Worm (Caenorhabditis elegans) whole organism, late embryonic: Measurements from ENCODE around the gene F09C6.14.

ENCODE experiments used
- C08G9.2 ChIP-seq: sonication (generic microtip); optimal IDR thresholded peaks from 2 replicates; lab custom pipeline; 2016; ENCODE audit warnings: mild to moderate bottlenecking, missing genetic modification characterization, moderate library complexity, missing compliant biosample characterization
- C38D4.7 ChIP-seq: fragments of 200-800 bp; sonication (Bioruptor generic); optimal IDR thresholded peaks from 2 replicates; lab custom pipeline; 2018; ENCODE audit warnings: mild to moderate bottlenecking, missing genetic modification characterization, moderate library complexity, missing compliant biosample characterization
- K02D7.2 ChIP-seq: sonication (generic microtip); optimal IDR thresholded peaks from 2 replicates; lab custom pipeline; 2017; ENCODE audit warnings: mild to moderate bottlenecking, missing genetic modification characterization, missing compliant biosample characterization
- T23F11.4 ChIP-seq: fragments of 200-800 bp; sonication (Bioruptor generic); optimal IDR thresholded peaks from 2 replicates; lab custom pipeline; 2018; ENCODE audit warnings: mild to moderate bottlenecking, missing genetic modification characterization, missing compliant biosample characterization
- ahr-1 ChIP-seq: sonication (generic microtip); optimal IDR thresholded peaks from 2 replicates; lab custom pipeline; 2016; ENCODE audit warnings: missing genetic modification characterization, missing compliant biosample characterization
- ama-1 ChIP-seq: fragments of 150-350 bp; optimal IDR thresholded peaks from 2 replicates; lab custom pipeline; 2014
- ceh-18 ChIP-seq: sonication (generic microtip); optimal IDR thresholded peaks from 2 replicates; lab custom pipeline; 2016; ENCODE audit warnings: missing genetic modification characterization, missing compliant biosample characterization
- ceh-19 ChIP-seq: fragments of 200-800 bp; sonication (Bioruptor generic); optimal IDR thresholded peaks from 2 replicates; lab custom pipeline; 2018; ENCODE audit warnings: mild to moderate bottlenecking, missing genetic modification characterization, missing compliant biosample characterization
- ceh-2 ChIP-seq: sonication (generic microtip); optimal IDR thresholded peaks from 2 replicates; lab custom pipeline; 2016; ENCODE audit warnings: missing genotype, missing genetic modification characterization, missing compliant biosample characterization
- ceh-22 ChIP-seq: sonication (generic microtip); optimal IDR thresholded peaks from 2 replicates; lab custom pipeline; 2017; ENCODE audit warnings: missing biosample characterization, missing genetic modification characterization
- ceh-30 ChIP-seq: fragments of 150-350 bp; optimal IDR thresholded peaks from 2 replicates; lab custom pipeline; 2014; ENCODE audit warnings: missing biosample characterization, missing genetic modification characterization
- ceh-31 ChIP-seq: sonication (generic microtip); optimal IDR thresholded peaks from 2 replicates; lab custom pipeline; 2016; ENCODE audit warnings: missing genetic modification characterization, missing compliant biosample characterization
- ceh-45 ChIP-seq: fragments of 200-800 bp; sonication (Bioruptor generic); IDR thresholded peaks from 2 replicates; pipeline ENCODE4 v1.3.6; 2022; ENCODE audit warnings: missing genetic modification reagents, missing genetic modification characterization, missing compliant biosample characterization
- ceh-6 ChIP-seq: fragments of 200-800 bp; sonication (Bioruptor generic); optimal IDR thresholded peaks from 2 replicates; lab custom pipeline; 2018; ENCODE audit warnings: mild to moderate bottlenecking, missing genetic modification characterization, missing compliant biosample characterization
- che-1 ChIP-seq: sonication (generic microtip); optimal IDR thresholded peaks from 2 replicates; lab custom pipeline; 2016; ENCODE audit warnings: mild to moderate bottlenecking, missing genetic modification characterization, missing compliant biosample characterization
- dve-1 ChIP-seq: sonication (generic microtip); optimal IDR thresholded peaks from 2 replicates; lab custom pipeline; 2017; ENCODE audit warnings: antibody characterized with exemption, mild to moderate bottlenecking, missing genetic modification characterization, missing compliant biosample characterization
- ets-4 ChIP-seq: sonication (generic microtip); optimal IDR thresholded peaks from 2 replicates; lab custom pipeline; 2016; ENCODE audit warnings: missing genetic modification characterization, missing compliant biosample characterization
- eyg-1 ChIP-seq: sonication (generic microtip); optimal IDR thresholded peaks from 2 replicates; lab custom pipeline; 2016; ENCODE audit warnings: missing genotype, missing genetic modification characterization, missing compliant biosample characterization
- fax-1 ChIP-seq: sonication (generic microtip); optimal IDR thresholded peaks from 2 replicates; lab custom pipeline; 2016; ENCODE audit warnings: missing genotype, missing genetic modification characterization, missing compliant biosample characterization
- gmeb-2 ChIP-seq: sonication (generic microtip); optimal IDR thresholded peaks from 2 replicates; lab custom pipeline; 2016; ENCODE audit warnings: missing genetic modification characterization, inconsistent platforms, missing compliant biosample characterization
- hlh-30 ChIP-seq: sonication (generic microtip); optimal IDR thresholded peaks from 2 replicates; lab custom pipeline; 2017; ENCODE audit warnings: antibody characterized with exemption, missing genetic modification characterization, missing compliant biosample characterization; ENCODE audit not compliant: insufficient read depth
- hlh-6 ChIP-seq: sonication (generic microtip); optimal IDR thresholded peaks from 2 replicates; lab custom pipeline; 2016; ENCODE audit warnings: missing genotype, missing genetic modification characterization, missing compliant biosample characterization
- hlh-8 ChIP-seq: sonication (generic microtip); optimal IDR thresholded peaks from 2 replicates; lab custom pipeline; 2016; ENCODE audit warnings: missing genotype, missing genetic modification characterization, missing compliant biosample characterization
- lin-11 ChIP-seq: fragments of 200-800 bp; sonication (Bioruptor generic); optimal IDR thresholded peaks from 2 replicates; lab custom pipeline; 2018; ENCODE audit warnings: mild to moderate bottlenecking, missing genetic modification characterization, missing compliant biosample characterization
- madf-2 ChIP-seq: sonication (generic microtip); optimal IDR thresholded peaks from 2 replicates; lab custom pipeline; 2017; ENCODE audit warnings: missing genetic modification characterization, missing compliant biosample characterization
- mec-3 ChIP-seq: sonication (generic microtip); optimal IDR thresholded peaks from 2 replicates; lab custom pipeline; 2016; ENCODE audit warnings: borderline replicate concordance, missing genetic modification characterization, missing compliant biosample characterization
- nfya-1 ChIP-seq: sonication (generic microtip); optimal IDR thresholded peaks from 2 replicates; lab custom pipeline; 2017; ENCODE audit warnings: missing genetic modification characterization, mild to moderate bottlenecking, missing compliant biosample characterization, antibody characterized with exemption, moderate library complexity
- nhr-11 ChIP-seq: fragments of 150-350 bp; optimal IDR thresholded peaks from 2 replicates; lab custom pipeline; 2014; ENCODE audit warnings: missing biosample characterization, missing genetic modification characterization
- nhr-232 ChIP-seq: sonication (generic microtip); optimal IDR thresholded peaks from 2 replicates; lab custom pipeline; 2016; ENCODE audit warnings: missing genetic modification characterization, missing compliant biosample characterization
- odd-2 ChIP-seq: sonication (generic microtip); optimal IDR thresholded peaks from 2 replicates; lab custom pipeline; 2017; ENCODE audit warnings: antibody characterized with exemption, mild to moderate bottlenecking, missing genetic modification characterization, missing compliant biosample characterization
- pag-3 ChIP-seq: sonication (generic microtip); optimal IDR thresholded peaks from 2 replicates; lab custom pipeline; 2016; ENCODE audit warnings: missing compliant biosample characterization, missing genetic modification characterization, borderline replicate concordance
- pax-1 ChIP-seq: fragments of 150-350 bp; optimal IDR thresholded peaks from 2 replicates; lab custom pipeline; 2014; ENCODE audit warnings: missing biosample characterization, missing genetic modification characterization
- pha-4 ChIP-seq: fragments of 150-350 bp; optimal IDR thresholded peaks from 2 replicates; lab custom pipeline; 2018; ENCODE audit warnings: missing biosample characterization, missing genetic modification reagents, missing genetic modification characterization
- rnt-1 ChIP-seq: sonication (generic microtip); optimal IDR thresholded peaks from 2 replicates; lab custom pipeline; 2016; ENCODE audit warnings: missing genetic modification characterization, missing compliant biosample characterization
- sdc-2 ChIP-seq: sonication (generic microtip); optimal IDR thresholded peaks from 2 replicates; lab custom pipeline; 2016; ENCODE audit warnings: missing genotype, missing genetic modification characterization, missing compliant biosample characterization
- tbx-2 ChIP-seq: sonication (generic microtip); optimal IDR thresholded peaks from 2 replicates; lab custom pipeline; 2016; ENCODE audit warnings: missing genetic modification characterization, missing compliant biosample characterization
- tbx-7 ChIP-seq: sonication (generic microtip); optimal IDR thresholded peaks from 2 replicates; lab custom pipeline; 2016; ENCODE audit warnings: missing genotype, missing genetic modification characterization, missing compliant biosample characterization
- ttx-3 ChIP-seq: sonication (generic microtip); optimal IDR thresholded peaks from 2 replicates; lab custom pipeline; 2016; ENCODE audit warnings: missing genetic modification reagents, missing genetic modification characterization, missing compliant biosample characterization
- unc-3 ChIP-seq, 2 experiments: fragments of 200-800 bp in 1 of 2; sonication (Bioruptor generic) in 1 of 2; sonication (generic microtip) in 1 of 2; conservative IDR thresholded peaks in 1 of 2; optimal IDR thresholded peaks in 1 of 2; 2 replicates each; pipeline versions ENCODE4 v1.3.6 to Lab custom; 2016 to 2022; ENCODE audit warnings: missing compliant biosample characterization in 2 of 2, missing genetic modification characterization in 2 of 2, missing genetic modification reagents in 1 of 2
- unc-86 ChIP-seq: sonication (generic microtip); optimal IDR thresholded peaks from 2 replicates; lab custom pipeline; 2016; ENCODE audit warnings: missing genetic modification characterization, missing compliant biosample characterization
- zip-5 ChIP-seq: sonication (generic microtip); optimal IDR thresholded peaks from 2 replicates; lab custom pipeline; 2016; ENCODE audit warnings: missing genetic modification characterization, missing compliant biosample characterization

The F09C6.14 gene

DNA sequence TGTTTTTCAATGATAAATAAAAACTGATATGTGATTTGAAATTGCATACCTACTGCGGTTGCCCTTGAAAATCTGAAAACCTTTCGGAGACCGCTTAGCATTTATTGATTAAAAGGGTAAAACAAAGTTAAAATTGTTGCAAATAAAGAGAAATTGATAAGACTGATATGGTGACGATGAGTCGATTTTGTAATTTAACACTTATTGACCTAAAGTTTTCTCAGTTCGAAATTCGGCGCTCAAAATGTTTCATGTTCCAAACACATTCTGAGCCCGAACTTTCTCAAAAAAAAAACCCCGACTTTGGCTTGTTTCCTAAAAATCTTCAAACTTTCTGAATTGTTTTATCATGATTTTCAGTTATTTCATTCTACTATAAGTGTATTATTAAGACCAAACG lies 39.8 kb upstream of the F09C6.14 start, which contains the start of gene clec-40:
Gene clec-40, minus strand, starts transcription at position 101 of the 400 bp plus-strand sequence.
- no peak for TF ChIP-seq hlh-6 (tag; lab: Kevin White, UChicago)
- no peak for TF ChIP-seq rnt-1 (tag; lab: Kevin White, UChicago)
- no peak for TF ChIP-seq dve-1 (tag; lab: Kevin White, UChicago)
- TF ChIP-seq pax-1 (tag; lab: Kevin White, UChicago) = no peak
- no peak for TF ChIP-seq tbx-2 (tag; lab: Kevin White, UChicago)
- TF ChIP-seq pag-3 = no peak
- no peak for TF ChIP-seq unc-86
- no peak for TF ChIP-seq ama-1 (lab: Kevin White, UChicago)
- TF ChIP-seq gmeb-2 (tag; lab: Kevin White, UChicago) = no peak
- no peak for TF ChIP-seq C08G9.2
- no peak for TF ChIP-seq sdc-2
- TF ChIP-seq nhr-232 (tag; lab: Kevin White, UChicago) = no peak
- TF ChIP-seq ttx-3 (tag; lab: Kevin White, UChicago) = no peak
- no peak for TF ChIP-seq ceh-2 (tag; lab: Kevin White, UChicago)
- no peak for TF ChIP-seq unc-3 (GFP tag; conservative IDR thresholded peaks at IDR 0.05; lab: Robert Waterston, UW)
- no peak for TF ChIP-seq unc-3 (tag; optimal IDR thresholded peaks at IDR 0.05; lab: Kevin White, UChicago)
- no peak for TF ChIP-seq hlh-8 (tag; lab: Kevin White, UChicago)

DNA sequence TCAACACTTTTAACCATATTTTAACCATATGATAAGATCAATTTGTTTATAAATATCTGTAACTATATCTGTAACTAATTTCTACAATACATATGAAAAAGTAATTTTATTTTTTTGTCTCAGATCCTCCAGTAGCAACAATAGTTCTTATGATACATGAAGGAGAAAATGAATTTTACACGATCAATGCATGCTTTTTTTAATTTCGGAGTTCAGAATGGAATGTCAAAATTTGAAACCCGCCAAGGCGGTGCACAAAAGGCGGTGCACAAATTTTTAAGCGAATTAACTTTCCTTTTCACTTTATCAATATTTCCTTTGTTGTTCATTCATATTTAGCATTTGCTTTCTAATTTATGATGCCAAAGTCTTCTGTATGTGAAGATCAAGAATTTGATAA lies 37.8 kb upstream of the F09C6.14 start, which contains the start of gene clec-25:
Gene clec-25, plus strand, starts transcription at position 301 of the 400 bp plus-strand sequence.
- TF ChIP-seq pag-3 (no peak), eyg-1 (tag; lab: Kevin White, UChicago) (no peak), unc-3 (GFP tag; conservative IDR thresholded peaks at IDR 0.05; lab: Robert Waterston, UW) (no peak), unc-3 (tag; optimal IDR thresholded peaks at IDR 0.05; lab: Kevin White, UChicago) (no peak)

DNA sequence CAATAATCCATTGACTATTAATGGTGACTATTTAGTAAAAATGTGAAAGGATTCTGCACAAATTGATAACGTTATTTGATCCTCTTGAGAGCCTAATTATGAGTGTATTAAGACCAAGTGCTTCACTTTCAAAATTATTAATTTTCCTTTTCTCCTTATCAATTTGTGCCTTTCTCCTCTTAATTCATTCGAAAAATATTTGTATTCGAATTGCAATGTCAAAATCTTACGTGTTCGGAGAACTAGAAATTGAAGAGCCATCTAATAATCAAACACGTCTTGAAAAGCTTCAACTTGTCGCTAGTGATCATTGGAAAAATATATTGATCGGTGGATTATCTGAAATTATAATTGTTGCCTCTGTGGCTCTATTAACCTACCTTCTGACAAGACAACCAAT lies 32.3 kb upstream of the F09C6.14 start, which contains the start of the genes clec-36 and clec-26:
Gene clec-36, minus strand, starts transcription at position 101 of the 400 bp plus-strand sequence.
Gene clec-26, plus strand, starts transcription at position 114 of the 400 bp plus-strand sequence.
- TF ChIP-seq che-1 (tag; lab: Kevin White, UChicago) (no peak), odd-2 (tag; lab: Kevin White, UChicago) (no peak), zip-5 (tag; lab: Kevin White, UChicago) (no peak), ceh-18 (tag; lab: Kevin White, UChicago) (no peak), unc-3 (GFP tag; conservative IDR thresholded peaks at IDR 0.05; lab: Robert Waterston, UW) (no peak), unc-3 (tag; optimal IDR thresholded peaks at IDR 0.05; lab: Kevin White, UChicago) (no peak), hlh-30 (tag; lab: Kevin White, UChicago) (no peak), pha-4 (no peak), mec-3 (tag; lab: Kevin White, UChicago) (no peak), K02D7.2 (tag; lab: Kevin White, UChicago) (no peak), tbx-7 (tag; lab: Kevin White, UChicago) (no peak), ceh-22 (tag; lab: Kevin White, UChicago) (no peak), pag-3 (no peak), T23F11.4 (no peak), lin-11 (tag; lab: Kevin White, UChicago) (no peak), fax-1 (no peak)

DNA sequence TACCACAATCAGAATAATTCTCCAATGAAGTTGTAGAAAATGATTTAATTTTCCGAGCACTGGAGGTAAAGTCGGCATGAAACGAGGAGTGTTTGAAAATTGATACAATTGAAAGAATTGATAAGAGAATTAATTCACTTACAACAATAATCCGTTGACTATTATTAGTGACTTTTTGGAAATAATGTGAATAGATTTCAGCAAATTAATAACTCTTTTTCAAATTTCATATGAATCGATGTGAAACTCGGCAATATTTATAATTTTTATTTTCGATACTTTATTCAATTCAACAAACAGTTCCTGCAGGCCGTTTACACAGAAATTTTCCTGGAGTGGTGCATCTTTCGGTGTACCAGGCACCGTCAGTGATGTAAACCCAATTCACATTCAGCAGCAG lies 28.8 kb upstream of the F09C6.14 start, which contains the start of gene clec-37:
Gene clec-37, minus strand, starts transcription at position 101 of the 400 bp plus-strand sequence.
- TF ChIP-seq K02D7.2 (tag; lab: Kevin White, UChicago) (no peak), pha-4 (no peak), hlh-8 (tag; lab: Kevin White, UChicago) (no peak), ets-4 (tag; lab: Kevin White, UChicago) (no peak), sdc-2 (no peak), C38D4.7 (GFP tag; lab: Kevin White, UChicago) (no peak), rnt-1 (tag; lab: Kevin White, UChicago) (no peak), ceh-19 (no peak), ahr-1 (tag; lab: Kevin White, UChicago) (no peak), ceh-45 (GFP tag; lab: Robert Waterston, UW) (no peak), dve-1 (tag; lab: Kevin White, UChicago) (no peak), ceh-31 (no peak), madf-2 (tag; lab: Kevin White, UChicago) (no peak), ceh-6 (no peak), nhr-11 (tag; lab: Kevin White, UChicago) (no peak), ceh-30 (tag; lab: Kevin White, UChicago) (no peak), nfya-1 (tag; lab: Kevin White, UChicago) (no peak)
